Fruit fly (Drosophila melanogaster) Kc167 (cell line): Measurements from ENCODE around the gene CG10053.

Source experiments
- Myc ChIP-seq: fragments of >200 bp; optimal IDR thresholded peaks from 2 replicates; lab custom pipeline; 2017; ENCODE audit warnings: missing external identifiers
- Sin3A ChIP-seq: fragments of >200 bp; optimal IDR thresholded peaks from 2 replicates; lab custom pipeline; 2018; ENCODE audit warnings: missing external identifiers
- h ChIP-seq: fragments of >200 bp; optimal IDR thresholded peaks from 3 replicates; lab custom pipeline; 2018; ENCODE audit warnings: missing external identifiers
- insv ChIP-seq: fragments of >200 bp; optimal IDR thresholded peaks from 3 replicates; lab custom pipeline; 2018; ENCODE audit warnings: missing external identifiers
- psq ChIP-seq: fragments of >200 bp; optimal IDR thresholded peaks from 2 replicates; lab custom pipeline; 2017; ENCODE audit warnings: missing external identifiers
- ttk ChIP-seq: sonication (Bioruptor generic); optimal IDR thresholded peaks from 2 replicates; lab custom pipeline; 2017; ENCODE audit warnings: missing external identifiers

CG10053 gene

DNA sequence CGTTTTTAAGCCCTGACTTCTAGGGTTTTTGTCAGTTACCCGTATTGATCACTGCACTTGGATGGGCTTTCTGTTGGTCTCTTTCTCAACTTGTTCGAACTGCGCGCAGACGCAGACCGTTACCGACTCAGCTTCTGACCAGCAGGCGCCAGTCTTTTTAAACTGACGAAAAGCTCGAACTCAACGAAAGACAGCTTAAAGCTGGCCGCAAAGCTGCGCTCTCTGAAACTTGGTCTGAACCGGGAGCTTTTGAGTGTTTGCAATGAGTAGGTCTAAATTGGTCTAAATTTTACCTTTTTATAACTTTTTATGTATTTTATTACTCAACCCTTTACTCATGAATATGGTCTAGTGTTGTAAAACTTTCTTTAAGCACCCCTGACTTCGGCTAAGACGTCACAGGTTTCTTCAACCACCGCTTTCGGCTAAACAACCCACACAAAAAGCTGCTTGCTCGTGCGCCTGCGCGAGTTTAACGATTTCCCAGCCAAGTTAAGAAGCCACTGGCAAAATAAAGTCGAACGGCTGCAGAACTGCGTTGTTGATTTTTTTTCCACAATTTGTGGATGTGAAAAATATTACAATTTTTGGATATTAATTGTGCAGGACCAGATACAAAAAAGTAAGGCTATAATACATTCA lies 18.8 kb downstream of the CG10053 start, which contains the start of the genes Gld and Syt4:
Gld (minus strand) TSS at position 137 of the 642 bp plus-strand sequence.
Syt4 (plus strand) TSS at position 499 of the 642 bp plus-strand sequence.
- TF ChIP-seq Sin3A (no peak), h (lab: Kevin White, UChicago) (no peak), insv (lab: Kevin White, UChicago) (no peak), ttk (no peak), psq (lab: Kevin White, UChicago) (no peak), Myc (lab: Kevin White, UChicago) (no peak)

dm6 chr3R:7274973-7275525 lies 28.2 kb downstream of the CG10053 start:
- no peak for TF ChIP-seq h (lab: Kevin White, UChicago)
- no peak for TF ChIP-seq Myc (lab: Kevin White, UChicago)
- TF ChIP-seq ttk, result no peak
- no peak for TF ChIP-seq insv (lab: Kevin White, UChicago)
- TF ChIP-seq psq (lab: Kevin White, UChicago), result no peak
- TF ChIP-seq Sin3A, result no peak

DNA sequence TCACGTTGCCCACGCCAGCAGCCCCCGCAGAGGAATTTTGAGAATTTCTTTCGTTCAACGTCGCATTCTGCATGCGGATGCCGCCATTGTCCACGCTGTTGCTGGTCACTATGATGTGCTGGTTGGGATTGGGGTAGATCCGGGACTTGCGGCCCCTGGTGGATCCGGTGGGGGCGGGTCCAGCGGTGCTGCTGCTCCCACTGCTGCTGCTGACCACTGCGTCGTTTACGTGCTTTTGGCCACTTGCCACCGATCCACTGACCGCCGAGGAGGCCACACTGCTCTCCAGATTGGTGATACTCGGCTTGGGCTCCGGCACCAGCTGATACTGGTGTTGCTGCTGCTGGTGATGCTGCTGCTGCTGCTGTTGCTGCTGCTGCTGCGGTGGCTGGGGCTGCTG lies 29.9 kb downstream of the CG10053 start:
- TF ChIP-seq ttk (no peak), psq (lab: Kevin White, UChicago) (no peak), h (lab: Kevin White, UChicago) (no peak), Myc (lab: Kevin White, UChicago) (no peak), Sin3A (no peak), insv (lab: Kevin White, UChicago) (no peak)

- no peak for TF ChIP-seq Sin3A
- no peak for TF ChIP-seq insv (lab: Kevin White, UChicago)
- TF ChIP-seq ttk, result no peak
- no peak for TF ChIP-seq Myc (lab: Kevin White, UChicago)
- no peak for TF ChIP-seq psq (lab: Kevin White, UChicago)
- no peak for TF ChIP-seq h (lab: Kevin White, UChicago)
Measured at dm6 chr3R:7282244-7282890, 35.5 kb downstream of the CG10053 start.

DNA sequence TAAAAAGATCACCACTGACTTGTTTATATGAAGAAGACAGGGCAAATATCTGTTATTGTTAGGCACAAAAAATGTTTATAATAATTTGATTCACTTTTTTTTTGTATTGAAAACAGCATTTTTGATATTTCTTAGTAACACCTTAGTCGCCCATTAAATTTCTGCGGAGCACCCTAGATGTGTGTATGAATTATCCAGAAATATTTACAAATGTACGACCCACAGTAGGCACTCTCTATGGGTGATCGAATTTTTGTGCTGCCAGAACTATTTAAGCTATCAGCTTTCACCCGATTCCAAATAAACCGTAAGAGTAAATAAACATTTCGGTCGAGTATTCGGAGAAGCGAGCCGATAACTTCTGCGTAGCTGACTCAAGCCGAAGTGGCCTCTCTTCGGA lies 38.8 kb downstream of the CG10053 start, which contains the start of gene RacGAP84C:
RacGAP84C (plus strand) TSS at position 301 of the 400 bp plus-strand sequence.
- TF ChIP-seq Sin3A, result no peak
- TF ChIP-seq psq (lab: Kevin White, UChicago), result no peak
- no peak for TF ChIP-seq ttk
- no peak for TF ChIP-seq insv (lab: Kevin White, UChicago)
- TF ChIP-seq Myc (lab: Kevin White, UChicago), result no peak
- TF ChIP-seq h (lab: Kevin White, UChicago), result no peak
